Worm (Caenorhabditis elegans): ENCODE measurements around the gene Y34B4A.2.

Y34B4A.2 gene

ce11 chrX:5248754-5249153, 30.5 kb upstream of the Y34B4A.2 start:
- no peak for TF ChIP-seq snpc-4 (tag; optimal IDR thresholded peaks at IDR 0.05)
- TF ChIP-seq lin-15B (tag; optimal IDR thresholded peaks at IDR 0.05), result no peak
- TF ChIP-seq nhr-237 (tag; optimal IDR thresholded peaks at IDR 0.05), result no peak
- no peak for TF ChIP-seq isw-1 (GFP tag; IDR thresholded peaks at IDR 0.05)
- TF ChIP-seq nhr-12 (tag; optimal IDR thresholded peaks at IDR 0.05), result no peak
- TF ChIP-seq nhr-28 (tag; optimal IDR thresholded peaks at IDR 0.05), result no peak
- no peak for TF ChIP-seq grh-1 (GFP tag; IDR thresholded peaks at IDR 0.05)

DNA sequence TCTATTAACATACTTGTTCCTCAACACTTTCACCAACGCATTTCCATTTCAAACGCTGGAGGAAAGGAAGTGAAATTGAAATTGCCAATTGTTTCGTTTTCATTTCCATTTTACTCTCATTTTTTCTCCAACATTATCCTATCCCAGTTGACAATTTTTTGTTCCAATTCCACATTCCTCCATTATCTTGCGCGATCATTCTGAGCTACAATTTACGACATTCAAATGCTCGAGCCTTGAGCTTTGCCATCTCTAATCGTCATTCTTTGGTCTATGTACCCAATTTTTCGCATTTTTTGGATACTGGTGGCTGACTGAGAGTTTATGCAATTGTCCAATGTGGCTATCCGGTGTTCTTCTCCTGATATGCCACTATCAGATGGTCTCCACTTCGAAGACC, 29.7 kb upstream of the Y34B4A.2 start, which contains the start of gene Y34B4A.10:
TSS of gene Y34B4A.10 (plus strand) at position 301 of the 400 bp plus-strand sequence.
- TF ChIP-seq blmp-1 (tag; optimal IDR thresholded peaks at IDR 0.05) (peak; percentile 29), hpl-2 (GFP tag; optimal IDR thresholded peaks at IDR 0.05) (no peak), elt-3 (tag; optimal IDR thresholded peaks at IDR 0.05) (no peak), lin-39 (tag; optimal IDR thresholded peaks at IDR 0.05) (no peak)

ce11 chrX:5252798-5253197, 26.5 kb upstream of the Y34B4A.2 start, which contains the start of gene nspg-14:
Gene nspg-14 (plus strand): TSS chrX:5253047.
- TF ChIP-seq grh-1 (GFP tag; IDR thresholded peaks at IDR 0.05), result no peak
- TF ChIP-seq ama-1 (optimal IDR thresholded peaks at IDR 0.05), result no peak
- no peak for TF ChIP-seq mef-2 (tag; optimal IDR thresholded peaks at IDR 0.05)
- no peak for TF ChIP-seq swsn-7 (tag; optimal IDR thresholded peaks at IDR 0.05)
- TF ChIP-seq nhr-77 (tag; optimal IDR thresholded peaks at IDR 0.05), result no peak
- TF ChIP-seq fos-1 (tag; optimal IDR thresholded peaks at IDR 0.05), result no peak
- no peak for TF ChIP-seq nhr-28 (tag; optimal IDR thresholded peaks at IDR 0.05)
- TF ChIP-seq lsy-2 (tag; optimal IDR thresholded peaks at IDR 0.05), result no peak
- TF ChIP-seq aly-2 (tag; optimal IDR thresholded peaks at IDR 0.05), result no peak
- TF ChIP-seq ceh-90 (tag; optimal IDR thresholded peaks at IDR 0.05), result no peak
- TF ChIP-seq sptf-1 (tag; optimal IDR thresholded peaks at IDR 0.05), result no peak
- TF ChIP-seq lin-14 (GFP tag; optimal IDR thresholded peaks at IDR 0.05), result peak; percentile 10
- no peak for TF ChIP-seq ztf-4 (tag; optimal IDR thresholded peaks at IDR 0.05)
- no peak for TF ChIP-seq unc-86 (tag; optimal IDR thresholded peaks at IDR 0.05)
- no peak for TF ChIP-seq lin-39 (tag; optimal IDR thresholded peaks at IDR 0.05)
- TF ChIP-seq lir-3 (tag; optimal IDR thresholded peaks at IDR 0.05; ENCODE audit: poor library complexity), result no peak
- peak; percentile 61 for TF ChIP-seq elt-2 (tag; optimal IDR thresholded peaks at IDR 0.05)

ce11 chrX:5254894-5255293, 24.4 kb upstream of the Y34B4A.2 start, which contains the start of gene nspg-13:
Gene nspg-13 (plus strand): TSS chrX:5255194.
- no peak for TF ChIP-seq pqm-1 (tag; optimal IDR thresholded peaks at IDR 0.05)
- no peak for TF ChIP-seq elt-2 (tag; optimal IDR thresholded peaks at IDR 0.05)
- no peak for TF ChIP-seq mab-9 (GFP tag; IDR thresholded peaks at IDR 0.05)
- no peak for TF ChIP-seq nhr-19 (GFP tag; conservative IDR thresholded peaks at IDR 0.05)
- TF ChIP-seq grh-1 (GFP tag; IDR thresholded peaks at IDR 0.05), result no peak
- no peak for TF ChIP-seq unc-86 (tag; optimal IDR thresholded peaks at IDR 0.05)
- TF ChIP-seq fkh-10 (GFP tag; optimal IDR thresholded peaks at IDR 0.05), result no peak
- no peak for TF ChIP-seq nhr-77 (tag; optimal IDR thresholded peaks at IDR 0.05)

DNA sequence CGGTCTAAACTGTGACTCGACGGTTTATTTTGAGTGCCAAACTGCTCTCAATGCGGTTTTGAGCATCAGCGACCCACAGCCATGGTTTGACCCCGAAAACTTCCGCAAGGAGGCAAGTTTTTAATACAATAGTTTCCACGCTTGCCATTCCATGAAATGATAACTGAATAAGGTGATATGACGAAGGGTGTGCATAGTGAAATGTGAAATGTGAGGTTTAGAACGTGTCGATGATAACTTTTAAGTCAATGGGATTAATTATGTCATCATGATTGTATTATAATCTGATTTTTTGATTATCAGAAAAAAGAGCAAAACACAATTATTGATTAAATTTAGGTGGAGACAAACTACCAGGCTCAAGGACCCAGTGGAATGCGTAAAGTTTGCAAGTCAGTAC, 24.0 kb upstream of the Y34B4A.2 start:
- peak; percentile 64 for TF ChIP-seq elt-2 (tag; optimal IDR thresholded peaks at IDR 0.05)
- TF ChIP-seq nhr-77 (tag; optimal IDR thresholded peaks at IDR 0.05), result no peak

DNA sequence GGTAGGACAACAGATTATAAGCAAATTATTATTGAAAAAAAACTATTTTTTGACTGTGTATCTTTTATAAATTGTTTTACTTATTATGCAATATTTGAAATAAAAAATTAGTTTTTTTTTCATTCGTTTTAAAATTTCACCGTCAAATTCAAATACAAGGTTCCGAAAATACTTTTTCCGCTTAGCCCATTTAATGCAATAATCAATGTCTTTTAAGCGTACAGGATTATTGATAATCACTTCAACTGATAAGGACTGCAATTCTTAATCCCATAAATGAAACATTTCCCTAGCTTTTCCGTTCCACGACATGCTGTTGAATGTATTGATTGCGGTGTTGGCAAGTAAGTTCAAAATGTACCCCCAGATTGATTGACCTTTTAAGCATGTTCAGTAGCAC, 22.3 kb upstream of the Y34B4A.2 start, which contains the start of gene nspg-12:
TSS of gene nspg-12 (plus strand) at position 301 of the 400 bp plus-strand sequence.
- TF ChIP-seq ceh-63 (GFP tag; optimal IDR thresholded peaks at IDR 0.05), result no peak
- TF ChIP-seq elt-2 (tag; optimal IDR thresholded peaks at IDR 0.05), result peak; percentile 52
- TF ChIP-seq efl-1 (optimal IDR thresholded peaks at IDR 0.05), result no peak
- TF ChIP-seq efl-1 (GFP tag; optimal IDR thresholded peaks at IDR 0.05 in 1 of 2), result no peak

- TF ChIP-seq fkh-4 (tag; optimal IDR thresholded peaks at IDR 0.05; ENCODE audit: borderline replicate concordance) (peak; percentile 86), dsc-1 (tag; optimal IDR thresholded peaks at IDR 0.05) (peak; percentile 97), swsn-7 (tag; optimal IDR thresholded peaks at IDR 0.05) (no peak), nhr-84 (tag; optimal IDR thresholded peaks at IDR 0.05) (no peak)
Observed at ce11 chrX:5260389-5260788, 18.9 kb upstream of the Y34B4A.2 start.

All from whole organism, L1 larva.